Fruit fly (Drosophila melanogaster) whole organism: ENCODE measurements around the gene pigeon.

Experiments
- CG8478 ChIP-seq: fragments of >200 bp; optimal IDR thresholded peaks from 2 replicates; lab custom pipeline; 2018; ENCODE audit warnings: inconsistent platforms
- EcR ChIP-seq, 2 experiments: fragments of >200 bp; optimal IDR thresholded peaks; 2 replicates each; lab custom pipeline; 2017; ENCODE audit warnings: missing biosample characterization in 2 of 2, missing genetic modification characterization in 2 of 2, missing genetic modification reagents in 2 of 2
- pan ChIP-seq: fragments of >200 bp; optimal IDR thresholded peaks from 2 replicates; lab custom pipeline; 2017
- usp ChIP-seq: fragments of >200 bp; optimal IDR thresholded peaks from 2 replicates; lab custom pipeline; 2017; ENCODE audit warnings: missing biosample characterization, missing genetic modification characterization, mixed read lengths

dm6 chr2L:19159552-19160406 is 26.1 kb upstream of the pigeon start:
- TF ChIP-seq usp (GFP tag; lab: Kevin White, UChicago) (no peak), EcR (GFP tag; optimal IDR thresholded peaks at IDR 0.05; lab: Kevin White, UChicago) (no peak), CG8478 (lab: Kevin White, UChicago) (no peak), pan (lab: Kevin White, UChicago) (no peak)
